Fruit fly (Drosophila melanogaster) whole organism, embryonic: ENCODE measurements around the gene Eip63E.

Experiments used
- Atf-2 ChIP-seq: fragments of 200-800 bp; sonication (Bioruptor generic); optimal IDR thresholded peaks from 2 replicates; lab custom pipeline; 2016; ENCODE audit warnings: missing biosample characterization, missing genetic modification characterization
- CG12942 ChIP-seq: fragments of 200-800 bp; sonication (Bioruptor generic); optimal IDR thresholded peaks from 3 replicates; lab custom pipeline; 2016; ENCODE audit warnings: missing biosample characterization, missing genetic modification characterization
- Scr ChIP-seq: fragments of 200-800 bp; sonication (Bioruptor generic); IDR thresholded peaks from 2 replicates; pipeline ENCODE4 v1.3.6; 2022; ENCODE audit warnings: missing biosample characterization, missing genetic modification characterization; ENCODE audit not compliant: partially characterized antibody
- ato ChIP-seq: fragments of 200-800 bp; sonication (Bioruptor generic); IDR thresholded peaks from 2 replicates; pipeline ENCODE4 v1.3.6; 2022; ENCODE audit warnings: missing biosample characterization, missing genetic modification characterization; ENCODE audit not compliant: partially characterized antibody
- gsb ChIP-seq: fragments of 200-800 bp; sonication (Bioruptor generic); IDR thresholded peaks from 2 replicates; pipeline ENCODE4 v1.3.6; 2022; ENCODE audit warnings: missing biosample characterization, missing genetic modification characterization

dm6 chr3L:3469709-3470108 lies 45.8 kb upstream of the Eip63E start:
- no peak for TF ChIP-seq CG12942 (GFP tag; lab: Kevin White, UChicago)
- TF ChIP-seq Atf-2 (GFP tag; lab: Kevin White, UChicago) = no peak
- no peak for TF ChIP-seq Scr (GFP tag; lab: Robert Waterston, UW)
- no peak for TF ChIP-seq ato (GFP tag; lab: Robert Waterston, UW)
- no peak for TF ChIP-seq gsb (GFP tag; lab: Robert Waterston, UW)
